Worm (Caenorhabditis elegans): ENCODE measurements around the gene F25E2.3.

Gene F25E2.3

ce11 chrX:827502-827901 lies 14.5 kb upstream of the F25E2.3 start (continued):
- TF ChIP-seq unc-130 (tag; optimal IDR thresholded peaks at IDR 0.05) (no peak), blmp-1 (tag; optimal IDR thresholded peaks at IDR 0.05) (peak; percentile 90), dsc-1 (tag; optimal IDR thresholded peaks at IDR 0.05) (peak; percentile 49), ceh-88 (GFP tag; IDR thresholded peaks at IDR 0.05) (no peak), snpc-4 (tag; optimal IDR thresholded peaks at IDR 0.05) (no peak), mdl-1 (tag; optimal IDR thresholded peaks at IDR 0.05) (peak in 1 of 2 experiments; percentile 68)

- TF ChIP-seq egl-13 (tag; optimal IDR thresholded peaks at IDR 0.05) = peak; percentile 70
- no peak for TF ChIP-seq vab-15 (tag; optimal IDR thresholded peaks at IDR 0.05)
- TF ChIP-seq nhr-237 (tag; optimal IDR thresholded peaks at IDR 0.05) = no peak
- no peak for TF ChIP-seq ama-1 (optimal IDR thresholded peaks at IDR 0.05)
- TF ChIP-seq ets-5 (GFP tag; IDR thresholded peaks at IDR 0.05) = no peak
- no peak for TF ChIP-seq hpl-2 (GFP tag; optimal IDR thresholded peaks at IDR 0.05)
- no peak for TF ChIP-seq Y116A8C.19 (tag; optimal IDR thresholded peaks at IDR 0.05; ENCODE audit: borderline replicate concordance)
- TF ChIP-seq elt-2 (tag; optimal IDR thresholded peaks at IDR 0.05) = peak; percentile 41
- no peak for TF ChIP-seq tlp-1 (tag; optimal IDR thresholded peaks at IDR 0.05)
- no peak for TF ChIP-seq nhr-28 (tag; optimal IDR thresholded peaks at IDR 0.05)
- TF ChIP-seq snpc-4 (tag; optimal IDR thresholded peaks at IDR 0.05) = no peak
- TF ChIP-seq jun-1 (tag; optimal IDR thresholded peaks at IDR 0.05) = no peak
- TF ChIP-seq dsc-1 (tag; optimal IDR thresholded peaks at IDR 0.05) = peak; percentile 66
- TF ChIP-seq mdl-1 (tag; optimal IDR thresholded peaks at IDR 0.05) = no peak
- TF ChIP-seq snu-23 (GFP tag; optimal IDR thresholded peaks at IDR 0.05) = peak; percentile 65
- no peak for TF ChIP-seq skn-1 (tag; optimal IDR thresholded peaks at IDR 0.05)
- TF ChIP-seq mep-1 (tag; optimal IDR thresholded peaks at IDR 0.05) = peak; percentile 21
- no peak for TF ChIP-seq hlh-17 (GFP tag; optimal IDR thresholded peaks at IDR 0.05; ENCODE audit: borderline replicate concordance)
- no peak for TF ChIP-seq nhr-90 (tag; optimal IDR thresholded peaks at IDR 0.05; ENCODE audit: poor library complexity)
- TF ChIP-seq efl-3 (GFP tag; optimal IDR thresholded peaks at IDR 0.05) = no peak
- TF ChIP-seq sptf-1 (tag; optimal IDR thresholded peaks at IDR 0.05) = no peak
- peak; percentile 64 for TF ChIP-seq tbx-2 (tag; optimal IDR thresholded peaks at IDR 0.05)
- TF ChIP-seq nhr-77 (tag; optimal IDR thresholded peaks at IDR 0.05) = no peak
- TF ChIP-seq aha-1 (tag; optimal IDR thresholded peaks at IDR 0.05) = no peak
- no peak for TF ChIP-seq blmp-1 (tag; optimal IDR thresholded peaks at IDR 0.05)
- TF ChIP-seq nhr-19 (GFP tag; conservative IDR thresholded peaks at IDR 0.05) = peak; percentile 28; the same call in 1 of the 2 replicates
- no peak for TF ChIP-seq sox-4 (tag; optimal IDR thresholded peaks at IDR 0.05)
- TF ChIP-seq rnt-1 (tag; optimal IDR thresholded peaks at IDR 0.05) = peak; percentile 57
- TF ChIP-seq ceh-88 (GFP tag; IDR thresholded peaks at IDR 0.05) = no peak
- no peak for TF ChIP-seq C16A3.4 (tag; optimal IDR thresholded peaks at IDR 0.05)
- TF ChIP-seq irx-1 (tag; optimal IDR thresholded peaks at IDR 0.05) = peak; percentile 26
- peak; percentile 91 for TF ChIP-seq lin-14 (GFP tag; optimal IDR thresholded peaks at IDR 0.05)
- no peak for TF ChIP-seq nhr-11 (tag; optimal IDR thresholded peaks at IDR 0.05)
- TF ChIP-seq alr-1 (tag; optimal IDR thresholded peaks at IDR 0.05; ENCODE audit: borderline replicate concordance) = no peak
- no peak for TF ChIP-seq hlh-4 (tag; optimal IDR thresholded peaks at IDR 0.05)
- no peak for TF ChIP-seq lir-3 (tag; optimal IDR thresholded peaks at IDR 0.05; ENCODE audit: poor library complexity)
- peak; percentile 39 to 47 for TF ChIP-seq efl-1 (optimal IDR thresholded peaks at IDR 0.05)
- no peak for TF ChIP-seq efl-1 (GFP tag; optimal IDR thresholded peaks at IDR 0.05 in 1 of 2)
- no peak for TF ChIP-seq nhr-12 (tag; optimal IDR thresholded peaks at IDR 0.05)
- no peak for TF ChIP-seq fkh-4 (tag; optimal IDR thresholded peaks at IDR 0.05; ENCODE audit: borderline replicate concordance)
- TF ChIP-seq pqm-1 (tag; optimal IDR thresholded peaks at IDR 0.05) = no peak
- no peak for TF ChIP-seq zag-1 (tag; optimal IDR thresholded peaks at IDR 0.05)
- no peak for TF ChIP-seq unc-98 (GFP tag; IDR thresholded peaks at IDR 0.05)
- TF ChIP-seq ztf-11 (tag; optimal IDR thresholded peaks at IDR 0.05) = no peak
- peak; percentile 14 to 19 for TF ChIP-seq lin-35 (GFP tag; optimal IDR thresholded peaks at IDR 0.05)
- TF ChIP-seq nhr-47 (tag; optimal IDR thresholded peaks at IDR 0.05) = peak; percentile 76
- TF ChIP-seq elt-3 (tag; optimal IDR thresholded peaks at IDR 0.05) = no peak
- TF ChIP-seq lin-39 (tag; optimal IDR thresholded peaks at IDR 0.05) = no peak
- TF ChIP-seq unc-130 (tag; optimal IDR thresholded peaks at IDR 0.05) = no peak
- TF ChIP-seq sup-37 (GFP tag; optimal IDR thresholded peaks at IDR 0.05) = no peak
- TF ChIP-seq pag-3 (tag; optimal IDR thresholded peaks at IDR 0.05; ENCODE audit: borderline replicate concordance, insufficient read depth) = no peak
Observed at ce11 chrX:825924-826323, 13.0 kb upstream of the F25E2.3 start.

All from whole organism, L1 larva.